Worm (Caenorhabditis elegans): Measurements from ENCODE around the gene thn-2.

The thn-2 gene

DNA sequence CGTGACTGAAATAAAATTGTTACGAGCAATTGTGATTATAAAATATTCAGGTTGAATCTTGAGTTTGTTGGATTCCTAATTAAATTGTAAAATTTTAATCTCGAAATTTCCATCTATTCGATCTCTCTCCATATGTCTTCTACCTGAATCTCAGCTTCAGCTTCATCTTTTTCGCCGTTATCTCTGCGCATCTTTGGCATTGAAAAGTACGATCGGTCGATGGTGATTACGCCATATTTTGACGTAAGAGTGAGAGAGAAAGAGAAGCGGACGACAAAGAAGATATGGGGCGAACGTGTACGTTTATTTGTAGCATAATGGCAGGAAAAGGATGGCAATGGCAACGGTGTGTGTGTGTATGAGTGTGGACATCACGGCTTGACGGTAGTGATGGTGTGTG is 16.4 kb upstream of the thn-2 start:
- TF ChIP-seq nhr-25 (tag; optimal IDR thresholded peaks at IDR 0.05) = peak; percentile 92
- no peak for TF ChIP-seq lin-39 (tag; optimal IDR thresholded peaks at IDR 0.05)
- TF ChIP-seq elt-1 (tag; optimal IDR thresholded peaks at IDR 0.05) = peak; percentile 71

DNA sequence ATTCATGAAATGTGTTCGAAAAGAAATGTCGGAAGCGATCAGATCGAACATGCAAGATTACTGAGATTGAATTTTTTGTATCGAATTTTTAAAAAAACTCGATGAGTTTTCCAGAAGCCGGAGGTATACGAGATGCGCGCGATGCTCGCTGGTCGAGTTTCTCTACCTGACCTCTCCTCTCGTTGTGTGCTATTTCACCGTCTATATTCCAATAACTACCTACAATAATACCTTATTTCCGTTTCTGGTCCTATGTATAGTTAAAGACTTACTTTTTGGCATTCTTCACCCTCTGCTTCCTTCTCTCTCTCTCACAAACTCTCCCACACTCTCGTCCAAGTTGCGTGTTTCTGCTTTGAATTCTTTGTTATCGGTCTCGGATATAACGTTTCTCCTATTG is 11.6 kb upstream of the thn-2 start:
- TF ChIP-seq skn-1 (tag; optimal IDR thresholded peaks at IDR 0.05) = no peak
- TF ChIP-seq hmg-11 (tag; optimal IDR thresholded peaks at IDR 0.05) = no peak
- no peak for TF ChIP-seq sea-2 (GFP tag; optimal IDR thresholded peaks at IDR 0.05)
- TF ChIP-seq daf-12 (tag; optimal IDR thresholded peaks at IDR 0.05) = no peak
- TF ChIP-seq egl-5 (tag; optimal IDR thresholded peaks at IDR 0.05) = no peak
- no peak for TF ChIP-seq nhr-237 (tag; optimal IDR thresholded peaks at IDR 0.05)
- TF ChIP-seq lsy-12 (tag; optimal IDR thresholded peaks at IDR 0.05) = no peak
- TF ChIP-seq nfya-1 (tag; optimal IDR thresholded peaks at IDR 0.05; ENCODE audit: insufficient read depth) = no peak
- no peak for TF ChIP-seq nhr-76 (tag; optimal IDR thresholded peaks at IDR 0.05)
- TF ChIP-seq aly-2 (tag; optimal IDR thresholded peaks at IDR 0.05) = no peak
- no peak for TF ChIP-seq ceh-9 (tag; optimal IDR thresholded peaks at IDR 0.05)

DNA sequence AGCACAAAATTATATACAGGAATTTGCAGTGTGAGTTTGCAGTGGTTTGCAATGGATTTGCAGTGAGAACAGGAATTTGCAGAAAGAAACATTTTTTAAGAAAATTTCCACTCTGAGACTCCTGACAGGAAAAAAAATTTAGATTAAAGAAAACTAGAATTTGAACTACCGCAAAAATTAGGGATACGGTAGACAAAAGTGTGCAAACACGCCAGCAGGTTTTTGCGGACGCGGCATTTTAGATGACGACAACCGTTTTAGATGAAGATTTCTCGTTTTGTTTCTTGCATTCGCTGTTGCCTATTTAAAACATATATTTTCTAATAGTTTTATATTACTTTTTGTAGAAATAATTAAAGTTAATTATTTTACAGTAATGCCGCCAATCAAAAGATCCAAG is 11.1 kb upstream of the thn-2 start, which contains the start of gene wdr-46:
Gene wdr-46, plus strand, starts transcription at position 375 of the 400 bp plus-strand sequence.
- TF ChIP-seq elt-3 (tag; optimal IDR thresholded peaks at IDR 0.05) (no peak), nhr-28 (tag; optimal IDR thresholded peaks at IDR 0.05) (no peak), nhr-237 (tag; optimal IDR thresholded peaks at IDR 0.05) (no peak), tbx-2 (tag; optimal IDR thresholded peaks at IDR 0.05) (peak; percentile 54), R02D3.7 (tag; optimal IDR thresholded peaks at IDR 0.05) (peak; percentile 80), elt-1 (tag; optimal IDR thresholded peaks at IDR 0.05) (peak; percentile 19), egl-5 (tag; optimal IDR thresholded peaks at IDR 0.05) (peak; percentile 31), unc-39 (tag; optimal IDR thresholded peaks at IDR 0.05) (no peak), lin-15B (tag; optimal IDR thresholded peaks at IDR 0.05) (peak; percentile 79), lsy-12 (tag; optimal IDR thresholded peaks at IDR 0.05) (peak; percentile 64), hmg-11 (tag; optimal IDR thresholded peaks at IDR 0.05) (no peak), aly-2 (tag; optimal IDR thresholded peaks at IDR 0.05) (no peak), ztf-4 (tag; optimal IDR thresholded peaks at IDR 0.05) (no peak), ceh-82 (tag; optimal IDR thresholded peaks at IDR 0.05) (peak; percentile 62), ZK546.5 (tag; optimal IDR thresholded peaks at IDR 0.05) (peak; percentile 38), daf-12 (tag; optimal IDR thresholded peaks at IDR 0.05) (no peak), fos-1 (tag; optimal IDR thresholded peaks at IDR 0.05) (no peak), unc-62 (GFP tag; optimal IDR thresholded peaks at IDR 0.05) (no peak), eor-1 (tag; optimal IDR thresholded peaks at IDR 0.05) (no peak), mdl-1 (tag; optimal IDR thresholded peaks at IDR 0.05) (no peak), fkh-2 (tag; optimal IDR thresholded peaks at IDR 0.05) (no peak), mml-1 (tag; optimal IDR thresholded peaks at IDR 0.05) (no peak), snpc-4 (tag; optimal IDR thresholded peaks at IDR 0.05) (no peak), fkh-10 (GFP tag; optimal IDR thresholded peaks at IDR 0.05) (no peak), egl-27 (tag; optimal IDR thresholded peaks at IDR 0.05) (peak; percentile 33), nhr-12 (tag; optimal IDR thresholded peaks at IDR 0.05) (no peak), nfya-1 (tag; optimal IDR thresholded peaks at IDR 0.05; ENCODE audit: insufficient read depth) (peak; percentile 95), ceh-16 (tag; optimal IDR thresholded peaks at IDR 0.05) (no peak), nhr-23 (tag; optimal IDR thresholded peaks at IDR 0.05) (peak; percentile 82), elt-2 (tag; optimal IDR thresholded peaks at IDR 0.05) (peak; percentile 38), nhr-43 (tag; optimal IDR thresholded peaks at IDR 0.05; ENCODE audit: poor library complexity, severe bottlenecking) (peak; percentile 87), lin-39 (tag; optimal IDR thresholded peaks at IDR 0.05) (peak; percentile 40), ama-1 (optimal IDR thresholded peaks at IDR 0.05) (peak; percentile 77), ceh-28 (tag; optimal IDR thresholded peaks at IDR 0.05) (peak; percentile 62), ceh-9 (tag; optimal IDR thresholded peaks at IDR 0.05) (no peak), nhr-11 (tag; optimal IDR thresholded peaks at IDR 0.05) (no peak), ztf-11 (tag; optimal IDR thresholded peaks at IDR 0.05) (no peak), nhr-77 (tag; optimal IDR thresholded peaks at IDR 0.05) (peak; percentile 37), nhr-76 (tag; optimal IDR thresholded peaks at IDR 0.05) (no peak), jun-1 (tag; optimal IDR thresholded peaks at IDR 0.05) (peak; percentile 71), zag-1 (tag; optimal IDR thresholded peaks at IDR 0.05) (no peak), pha-4 (tag; optimal IDR thresholded peaks at IDR 0.05) (peak; percentile 87), pqm-1 (tag; optimal IDR thresholded peaks at IDR 0.05) (peak; percentile 57), nhr-25 (tag; optimal IDR thresholded peaks at IDR 0.05) (peak; percentile 72), nhr-67 (tag; optimal IDR thresholded peaks at IDR 0.05) (no peak), skn-1 (tag; optimal IDR thresholded peaks at IDR 0.05) (peak; percentile 7), sea-2 (GFP tag; optimal IDR thresholded peaks at IDR 0.05) (no peak)

All from whole organism, L3 larva.